Worm (Caenorhabditis elegans) whole organism, L4/young adult: ENCODE results near the gene madd-3.

Source experiments
- W03F9.2 ChIP-seq: fragments of 150-350 bp; optimal IDR thresholded peaks from 2 replicates; lab custom pipeline; 2014; ENCODE audit warnings: missing biosample characterization, missing genetic modification characterization
- dao-5 ChIP-seq: sonication (generic microtip); optimal IDR thresholded peaks from 2 replicates; lab custom pipeline; 2016; ENCODE audit warnings: missing genotype, missing genetic modification characterization, moderate library complexity, missing compliant biosample characterization
- him-1 ChIP-seq: sonication (generic microtip); optimal IDR thresholded peaks from 2 replicates; lab custom pipeline; 2016; ENCODE audit warnings: missing genotype, missing genetic modification reagents, missing genetic modification characterization, missing compliant biosample characterization

DNA sequence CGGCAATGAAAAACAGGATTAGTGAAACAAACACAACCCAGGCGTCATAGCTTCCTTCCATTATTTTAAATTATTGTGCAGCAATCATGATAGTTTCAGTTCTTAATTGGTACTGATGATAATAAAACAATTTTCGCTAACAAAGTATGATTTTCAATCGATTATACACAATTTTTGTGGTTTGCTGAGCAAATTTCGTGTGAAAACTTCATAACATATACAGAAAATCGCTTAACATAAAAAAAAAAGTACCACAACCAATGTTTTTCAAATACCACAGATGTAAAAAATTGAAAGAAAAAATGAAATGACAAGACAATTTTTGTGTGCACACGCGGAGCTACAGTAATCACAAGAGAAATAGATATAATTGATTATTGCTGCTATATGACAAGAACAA, 11.2 kb upstream of the madd-3 start, which contains the start of gene gphr-2:
- TF ChIP-seq dao-5 (tag; lab: Kevin White, UChicago) (no peak), W03F9.2 (tag; lab: Kevin White, UChicago) (no peak), him-1 (no peak)
